Fruit fly (Drosophila melanogaster): ENCODE measurements around the gene Bap111.
A peak's percentile ranks its signal among the peaks of the same experiment; 100 is the strongest.

Bap111 gene

dm6 chrX:9106775-9107283 lies 42.3 kb upstream of the Bap111 start, which contains the start of gene Arfrp1 (continued):
- no peak for TF ChIP-seq dl (GFP tag; optimal IDR thresholded peaks at IDR 0.05; ENCODE audit: insufficient read depth in 1 of 2, partially characterized antibody in 2 of 2)
- no peak for TF ChIP-seq foxo (GFP tag; optimal IDR thresholded peaks at IDR 0.05)
- TF ChIP-seq sv (GFP tag; optimal IDR thresholded peaks at IDR 0.05) = peak; percentile 5
- TF ChIP-seq Abd-B (GFP tag; optimal IDR thresholded peaks at IDR 0.05) = no peak
- no peak for TF ChIP-seq lola (GFP tag; optimal IDR thresholded peaks at IDR 0.05)
- TF ChIP-seq Vsx2 (GFP tag; optimal IDR thresholded peaks at IDR 0.05; ENCODE audit: partially characterized antibody) = no peak
- no peak for TF ChIP-seq dsf (GFP tag; optimal IDR thresholded peaks at IDR 0.05; ENCODE audit: borderline replicate concordance)
- peak; percentile 34 for TF ChIP-seq ey (GFP tag; optimal IDR thresholded peaks at IDR 0.05)
- TF ChIP-seq Myc (optimal IDR thresholded peaks at IDR 0.05) = peak; percentile 20
- TF ChIP-seq Hnf4 (GFP tag; optimal IDR thresholded peaks at IDR 0.05) = no peak
- no peak for TF ChIP-seq Rel (GFP tag; optimal IDR thresholded peaks at IDR 0.05)
- TF ChIP-seq Rel (tag; optimal IDR thresholded peaks at IDR 0.05) = peak; percentile 9
- TF ChIP-seq h (GFP tag; optimal IDR thresholded peaks at IDR 0.05) = peak; percentile 2

- peak; percentile 6 for TF ChIP-seq psq (GFP tag; optimal IDR thresholded peaks at IDR 0.05)
- TF ChIP-seq rgr (GFP tag; optimal IDR thresholded peaks at IDR 0.05) = no peak
These were observed 40.7 kb upstream of the Bap111 start, which contains the start of gene AP-1gamma for dm6 chrX:9108387-9108786. Gene AP-1gamma (plus strand): TSS chrX:9108691.

dm6 chrX:9109072-9109844 lies 39.9 kb upstream of the Bap111 start:
- TF ChIP-seq CG9705 (GFP tag; optimal IDR thresholded peaks at IDR 0.05) = peak; percentile 8
- peak; percentile 68 for TF ChIP-seq woc (GFP tag; optimal IDR thresholded peaks at IDR 0.05)
- peak; percentile 21 for TF ChIP-seq rgr (GFP tag; optimal IDR thresholded peaks at IDR 0.05)
- TF ChIP-seq ey (GFP tag; optimal IDR thresholded peaks at IDR 0.05) = peak; percentile 25
- TF ChIP-seq HLH106 (tag; optimal IDR thresholded peaks at IDR 0.05) = peak; percentile 58
- no peak for TF ChIP-seq sv (GFP tag; optimal IDR thresholded peaks at IDR 0.05)
- no peak for TF ChIP-seq Vsx2 (GFP tag; optimal IDR thresholded peaks at IDR 0.05; ENCODE audit: partially characterized antibody)
- TF ChIP-seq pan (optimal IDR thresholded peaks at IDR 0.05) = no peak
- no peak for TF ChIP-seq Rel (GFP tag; optimal IDR thresholded peaks at IDR 0.05)
- no peak for TF ChIP-seq Rel (tag; optimal IDR thresholded peaks at IDR 0.05)
- no peak for TF ChIP-seq dmrt93B (GFP tag; optimal IDR thresholded peaks at IDR 0.05)
- no peak for TF ChIP-seq dl (GFP tag; optimal IDR thresholded peaks at IDR 0.05; ENCODE audit: insufficient read depth in 1 of 2, partially characterized antibody in 2 of 2)
- TF ChIP-seq br (GFP tag; optimal IDR thresholded peaks at IDR 0.05) = no peak
- TF ChIP-seq brk (GFP tag; optimal IDR thresholded peaks at IDR 0.05) = no peak
- no peak for TF ChIP-seq Mio (GFP tag; optimal IDR thresholded peaks at IDR 0.05)
- no peak for TF ChIP-seq Hr78 (GFP tag; optimal IDR thresholded peaks at IDR 0.05)
- no peak for TF ChIP-seq Dif (GFP tag; optimal IDR thresholded peaks at IDR 0.05; ENCODE audit: partially characterized antibody)
- peak; percentile 7 for TF ChIP-seq h (GFP tag; optimal IDR thresholded peaks at IDR 0.05)
- no peak for TF ChIP-seq sage (GFP tag; optimal IDR thresholded peaks at IDR 0.05)
- TF ChIP-seq psq (GFP tag; optimal IDR thresholded peaks at IDR 0.05) = peak; percentile 21
- peak; percentile 29 for TF ChIP-seq fru (GFP tag; optimal IDR thresholded peaks at IDR 0.05)
- TF ChIP-seq tai (GFP tag; optimal IDR thresholded peaks at IDR 0.05) = no peak
- peak; percentile 28 for TF ChIP-seq OdsH (GFP tag; optimal IDR thresholded peaks at IDR 0.05)
- peak in 1 of 2 experiments; percentile 37 for TF ChIP-seq foxo (GFP tag; optimal IDR thresholded peaks at IDR 0.05)
- no peak for TF ChIP-seq Myc (optimal IDR thresholded peaks at IDR 0.05)
- peak; percentile 19 for TF ChIP-seq Sp1 (GFP tag; optimal IDR thresholded peaks at IDR 0.05)
- no peak for TF ChIP-seq lola (GFP tag; optimal IDR thresholded peaks at IDR 0.05)
- no peak for TF ChIP-seq GATAd (GFP tag; optimal IDR thresholded peaks at IDR 0.05)
- TF ChIP-seq Hr83 (GFP tag; optimal IDR thresholded peaks at IDR 0.05; ENCODE audit: poor library complexity, severe bottlenecking) = peak; percentile 17
- TF ChIP-seq N (GFP tag; optimal IDR thresholded peaks at IDR 0.05) = no peak

Data from whole organism, wandering third instar larva.